Fruit fly (Drosophila melanogaster) whole organism, wandering third instar larva: Measurements from ENCODE around the gene CG32191.

ENCODE experiments used
- Dif ChIP-seq: fragments of 200-275, 200-300 bp; sonication (Bioruptor generic); optimal IDR thresholded peaks from 2 replicates; lab custom pipeline; 2018; ENCODE audit warnings: missing biosample characterization, missing genetic modification characterization; ENCODE audit not compliant: partially characterized antibody
- GATAd ChIP-seq: sonication (Bioruptor generic); optimal IDR thresholded peaks from 2 replicates; lab custom pipeline; 2016; ENCODE audit warnings: missing biosample characterization, missing genetic modification characterization
- HLH106 ChIP-seq: fragments of 200-800 bp; optimal IDR thresholded peaks from 3 replicates; lab custom pipeline; 2019; ENCODE audit warnings: missing biosample characterization, mild to moderate bottlenecking, missing genetic modification characterization, moderate library complexity
- Jra ChIP-seq: sonication (Bioruptor generic); optimal IDR thresholded peaks from 2 replicates; lab custom pipeline; 2016; ENCODE audit warnings: missing biosample characterization, missing genetic modification characterization
- N ChIP-seq: fragments of >200 bp; optimal IDR thresholded peaks from 2 replicates; lab custom pipeline; 2018; ENCODE audit warnings: missing biosample characterization, missing external identifiers, missing genetic modification characterization
- Rel ChIP-seq, 2 experiments: fragments of 200-800 bp; sonication (Bioruptor generic) in 1 of 2; optimal IDR thresholded peaks; 2 replicates in 1 of 2; 3 replicates in 1 of 2; lab custom pipeline; 2016 to 2019; ENCODE audit warnings: mild to moderate bottlenecking in 2 of 2, missing biosample characterization in 2 of 2, missing genetic modification characterization in 2 of 2, moderate library complexity in 1 of 2
- brk ChIP-seq: fragments of 200-800 bp; sonication (Bioruptor generic); optimal IDR thresholded peaks from 2 replicates; lab custom pipeline; 2016; ENCODE audit warnings: missing biosample characterization, mild to moderate bottlenecking, missing genetic modification characterization
- lola ChIP-seq: fragments of >200 bp; optimal IDR thresholded peaks from 2 replicates; lab custom pipeline; 2017; ENCODE audit warnings: missing biosample characterization, missing genetic modification characterization
- psq ChIP-seq: fragments of 200-800 bp; sonication (Bioruptor generic); optimal IDR thresholded peaks from 3 replicates; lab custom pipeline; 2017; ENCODE audit warnings: missing biosample characterization, mild to moderate bottlenecking, missing genetic modification characterization, moderate library complexity
- usp ChIP-seq: fragments of >200 bp; optimal IDR thresholded peaks from 2 replicates; lab custom pipeline; 2017; ENCODE audit warnings: missing biosample characterization, missing genetic modification characterization

dm6 chr3L:17791067-17791466 is 17.9 kb downstream of the CG32191 start:
- no peak for TF ChIP-seq Rel (GFP tag; optimal IDR thresholded peaks at IDR 0.05; lab: Kevin White, UChicago)
- TF ChIP-seq Rel (tag; optimal IDR thresholded peaks at IDR 0.05; lab: Kevin White, UChicago): no peak
- no peak for TF ChIP-seq HLH106 (tag; lab: Kevin White, UChicago)
- TF ChIP-seq psq (GFP tag; lab: Kevin White, UChicago): no peak
- no peak for TF ChIP-seq Jra (GFP tag; lab: Kevin White, UChicago)
- TF ChIP-seq N (GFP tag; lab: Kevin White, UChicago): no peak
- no peak for TF ChIP-seq usp (GFP tag; lab: Kevin White, UChicago)
- no peak for TF ChIP-seq lola
- no peak for TF ChIP-seq GATAd (GFP tag; lab: Kevin White, UChicago)
- no peak for TF ChIP-seq Dif (GFP tag; lab: Kevin White, UChicago)
- no peak for TF ChIP-seq brk (GFP tag; lab: Kevin White, UChicago)
